Worm (Caenorhabditis elegans): Measurements from ENCODE around the gene lam-1.

DNA sequence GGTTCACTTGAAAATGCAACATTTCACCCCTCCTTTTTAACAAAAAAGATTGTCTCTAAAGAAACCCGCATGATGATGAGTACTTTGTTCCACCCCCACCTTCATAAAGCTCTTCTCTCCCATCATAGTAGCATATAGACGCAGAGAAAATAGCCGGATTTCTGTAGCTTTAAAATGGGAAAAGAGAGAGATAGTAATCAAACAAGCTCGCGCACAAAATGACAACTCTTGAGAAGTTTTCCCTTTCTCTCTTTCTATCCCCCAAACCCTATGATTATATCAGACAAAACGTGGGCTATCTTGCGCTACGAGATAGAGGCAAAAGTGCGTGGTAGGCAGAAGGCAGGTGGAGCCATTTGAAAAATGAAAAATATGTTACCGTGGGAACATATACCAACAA, 29.4 kb downstream of the lam-1 start:
- TF ChIP-seq ces-1 (GFP tag; optimal IDR thresholded peaks at IDR 0.05) = no peak
- no peak for TF ChIP-seq vab-7 (GFP tag; IDR thresholded peaks at IDR 0.05)
- no peak for TF ChIP-seq ceh-82 (tag; optimal IDR thresholded peaks at IDR 0.05)
- TF ChIP-seq duxl-1 (tag; optimal IDR thresholded peaks at IDR 0.05; ENCODE audit: poor library complexity) = no peak
- TF ChIP-seq Y5F2A.4 (GFP tag; optimal IDR thresholded peaks at IDR 0.05) = no peak
- no peak for TF ChIP-seq skn-1 (tag; optimal IDR thresholded peaks at IDR 0.05)
- TF ChIP-seq lin-29 (GFP tag; IDR thresholded peaks at IDR 0.05) = no peak
